Fruit fly (Drosophila melanogaster) whole organism, embryonic: ENCODE data around the gene rols.

Experiments used
- Asciz ChIP-seq: fragments of 200-800 bp; sonication (Bioruptor generic); optimal IDR thresholded peaks from 2 replicates; lab custom pipeline; 2017; ENCODE audit warnings: missing biosample characterization, mild to moderate bottlenecking, missing genetic modification characterization, missing genetic modification reagents
- Atf6 ChIP-seq: fragments of 200-800 bp; sonication (Bioruptor generic); IDR thresholded peaks from 2 replicates; pipeline ENCODE4 v1.3.6; 2022; ENCODE audit warnings: missing biosample characterization, missing genetic modification characterization
- Awh ChIP-seq: fragments of 200-800 bp; sonication (Bioruptor generic); IDR thresholded peaks from 2 replicates; pipeline ENCODE4, ENCODE4 v1.3.6; 2022; ENCODE audit warnings: missing biosample characterization, missing genetic modification characterization
- Blimp-1 ChIP-seq: fragments of 200-800 bp; sonication (Bioruptor generic); optimal IDR thresholded peaks from 3 replicates; lab custom pipeline; 2018; ENCODE audit warnings: missing biosample characterization, missing genetic modification characterization, mild to moderate bottlenecking, moderate library complexity, missing genetic modification reagents
- CG10147 ChIP-seq: fragments of 200-800 bp; sonication (Bioruptor generic); optimal IDR thresholded peaks from 2 replicates; lab custom pipeline; 2019; ENCODE audit warnings: missing biosample characterization, mild to moderate bottlenecking, missing genetic modification characterization, moderate library complexity
- CG1024 ChIP-seq: fragments of 200-800 bp; sonication (Bioruptor generic); IDR thresholded peaks from 2 replicates; pipeline ENCODE4 v1.3.6; 2022; ENCODE audit warnings: missing biosample characterization, missing genetic modification characterization
- CG10462 ChIP-seq: fragments of 200-800 bp; sonication (Bioruptor generic); optimal IDR thresholded peaks from 2 replicates; lab custom pipeline; 2016; ENCODE audit warnings: missing biosample characterization, missing genetic modification characterization
- CG12942 ChIP-seq: fragments of 200-800 bp; sonication (Bioruptor generic); optimal IDR thresholded peaks from 3 replicates; lab custom pipeline; 2016; ENCODE audit warnings: missing biosample characterization, missing genetic modification characterization
- CG13894 ChIP-seq: fragments of 200-800 bp; sonication (Bioruptor generic); optimal IDR thresholded peaks from 3 replicates; lab custom pipeline; 2018; ENCODE audit warnings: missing biosample characterization, mild to moderate bottlenecking, missing genetic modification characterization, moderate library complexity
- CG15696 ChIP-seq: fragments of 200-800 bp; sonication (Bioruptor generic); optimal IDR thresholded peaks from 2 replicates; lab custom pipeline; 2019; ENCODE audit warnings: missing biosample characterization, mild to moderate bottlenecking, missing genetic modification characterization, moderate library complexity
- CG17361 ChIP-seq: fragments of 200-800 bp; sonication (Bioruptor generic); IDR thresholded peaks from 3 replicates; pipeline ENCODE4 v1.3.6; 2022; ENCODE audit warnings: missing biosample characterization, missing genetic modification characterization
- CG17568 ChIP-seq: fragments of 200-800 bp; sonication (Bioruptor generic); optimal IDR thresholded peaks from 2 replicates; lab custom pipeline; 2018; ENCODE audit warnings: missing biosample characterization, mild to moderate bottlenecking, missing genetic modification characterization, moderate library complexity
- CG18011 ChIP-seq: fragments of 200-800 bp; sonication (Bioruptor generic); optimal IDR thresholded peaks from 2 replicates; lab custom pipeline; 2017; ENCODE audit warnings: missing biosample characterization, missing genetic modification characterization, mild to moderate bottlenecking, moderate library complexity, missing genotype
- CG2120 ChIP-seq: fragments of 200-800 bp; sonication (Bioruptor generic); optimal IDR thresholded peaks from 3 replicates; lab custom pipeline; 2016; ENCODE audit warnings: missing biosample characterization, missing genetic modification characterization
- CG2202 ChIP-seq: fragments of 200-800 bp; sonication (Bioruptor generic); optimal IDR thresholded peaks from 2 replicates; lab custom pipeline; 2018; ENCODE audit warnings: missing biosample characterization, mild to moderate bottlenecking, missing genetic modification characterization
- CG31388 ChIP-seq: fragments of 200-800 bp; sonication (Bioruptor generic); optimal IDR thresholded peaks from 2 replicates; lab custom pipeline; 2016; ENCODE audit warnings: missing biosample characterization, missing genetic modification characterization
- CG3281 ChIP-seq: fragments of 200-800 bp; sonication (Bioruptor generic); optimal IDR thresholded peaks from 3 replicates; lab custom pipeline; 2017; ENCODE audit warnings: missing biosample characterization, mild to moderate bottlenecking, missing genetic modification characterization
- CG34422 ChIP-seq: fragments of 200-800 bp; sonication (Bioruptor generic); IDR thresholded peaks from 3 replicates; pipeline ENCODE4 v1.3.6; 2022; ENCODE audit warnings: missing biosample characterization, missing genetic modification characterization
- CG5180 ChIP-seq: fragments of 200-800 bp; sonication (Bioruptor generic); optimal IDR thresholded peaks from 3 replicates; lab custom pipeline; 2017; ENCODE audit warnings: missing biosample characterization, missing genetic modification characterization, mild to moderate bottlenecking, moderate library complexity, missing genetic modification reagents
- CG6654 ChIP-seq: fragments of 200-800 bp; sonication (Bioruptor generic); optimal IDR thresholded peaks from 2 replicates; lab custom pipeline; 2017; ENCODE audit warnings: missing biosample characterization, mild to moderate bottlenecking, missing genetic modification characterization
- CG6791 ChIP-seq: fragments of 200-800 bp; sonication (Bioruptor generic); IDR thresholded peaks from 3 replicates; pipeline ENCODE4 v1.3.6; 2022; ENCODE audit warnings: missing biosample characterization, missing genetic modification characterization; ENCODE audit not compliant: partially characterized antibody
- CG7745 ChIP-seq: fragments of 200-800 bp; sonication (Bioruptor generic); optimal IDR thresholded peaks from 2 replicates; lab custom pipeline; 2018; ENCODE audit warnings: missing biosample characterization, mild to moderate bottlenecking, missing genetic modification characterization, moderate library complexity
- CG7928 ChIP-seq: fragments of 200-800 bp; sonication (Bioruptor generic); optimal IDR thresholded peaks from 2 replicates; lab custom pipeline; 2017; ENCODE audit warnings: missing biosample characterization, mild to moderate bottlenecking, missing genetic modification characterization
- CG9876 ChIP-seq: fragments of 200-800 bp; sonication (Bioruptor generic); optimal IDR thresholded peaks from 2 replicates; lab custom pipeline; 2016; ENCODE audit warnings: missing biosample characterization, missing genetic modification characterization
- Camta ChIP-seq: fragments of 200-800 bp; sonication (Bioruptor generic); optimal IDR thresholded peaks from 2 replicates; lab custom pipeline; 2016; ENCODE audit warnings: missing biosample characterization, missing genetic modification characterization
- Dad ChIP-seq: fragments of 200-800 bp; sonication (Bioruptor generic); optimal IDR thresholded peaks from 3 replicates; lab custom pipeline; 2016; ENCODE audit warnings: missing biosample characterization, missing genetic modification characterization
- Doc3 ChIP-seq: fragments of 200-800 bp; sonication (Bioruptor generic); IDR thresholded peaks from 3 replicates; pipeline ENCODE4 v1.3.6; 2022; ENCODE audit warnings: missing biosample characterization, missing genetic modification characterization; ENCODE audit not compliant: partially characterized antibody
- Ets65A ChIP-seq: fragments of 200-800 bp; sonication (Bioruptor generic); peaks from one replicate; lab custom pipeline; 2016; ENCODE audit warnings: missing biosample characterization, missing genetic modification characterization
- Fer1 ChIP-seq: fragments of 200-800 bp; sonication (Bioruptor generic); optimal IDR thresholded peaks from 2 replicates; lab custom pipeline; 2017; ENCODE audit warnings: missing biosample characterization, mild to moderate bottlenecking, missing genetic modification characterization
- HLH3B ChIP-seq: fragments of 200-800 bp; sonication (Bioruptor generic); IDR thresholded peaks from 2 replicates; pipeline ENCODE4 v1.3.6; 2022; ENCODE audit warnings: missing biosample characterization, missing genetic modification characterization
- Meics ChIP-seq: fragments of 200-800 bp; sonication (Bioruptor generic); optimal IDR thresholded peaks from 2 replicates; lab custom pipeline; 2017; ENCODE audit warnings: missing biosample characterization, mild to moderate bottlenecking, missing genetic modification characterization
- Six4 ChIP-seq: fragments of 200-800 bp; sonication (Bioruptor generic); optimal IDR thresholded peaks from 2 replicates; lab custom pipeline; 2016; ENCODE audit warnings: missing biosample characterization, missing genetic modification characterization
- Spps ChIP-seq: fragments of 200-800 bp; sonication (Bioruptor generic); optimal IDR thresholded peaks from 2 replicates; lab custom pipeline; 2018; ENCODE audit warnings: missing biosample characterization, mild to moderate bottlenecking, missing genetic modification characterization
- Tbp ChIP-seq: fragments of >200 bp; optimal IDR thresholded peaks from 2 replicates; lab custom pipeline; 2018; ENCODE audit warnings: missing biosample characterization, missing genetic modification characterization
- Vsx1 ChIP-seq: fragments of 200-800 bp; sonication (Bioruptor generic); optimal IDR thresholded peaks from 2 replicates; lab custom pipeline; 2017; ENCODE audit warnings: missing biosample characterization, mild to moderate bottlenecking, missing genetic modification characterization, missing genetic modification reagents
- Xbp1 ChIP-seq: fragments of 200-800 bp; sonication (Bioruptor generic); optimal IDR thresholded peaks from 3 replicates; lab custom pipeline; 2016; ENCODE audit warnings: missing biosample characterization, mild to moderate bottlenecking, missing genetic modification characterization
- bbx ChIP-seq: fragments of 200-800 bp; sonication (Bioruptor generic); IDR thresholded peaks from 2 replicates; pipeline ENCODE4 v1.3.6; 2022; ENCODE audit warnings: missing biosample characterization, missing genetic modification characterization; ENCODE audit not compliant: partially characterized antibody
- bigmax ChIP-seq: fragments of 200-800 bp; sonication (Bioruptor generic); optimal IDR thresholded peaks from 2 replicates; lab custom pipeline; 2018; ENCODE audit warnings: missing biosample characterization, mild to moderate bottlenecking, missing genetic modification characterization
- br ChIP-seq: fragments of >200 bp; optimal IDR thresholded peaks from 2 replicates; lab custom pipeline; 2017
- chinmo ChIP-seq: fragments of 200-800 bp; sonication (Bioruptor generic); IDR thresholded peaks from 4 replicates; pipeline ENCODE4 v1.3.6; 2022; ENCODE audit warnings: missing biosample characterization, missing genetic modification characterization; ENCODE audit not compliant: partially characterized antibody
- ci ChIP-seq: fragments of 200-800 bp; sonication (Bioruptor generic); IDR thresholded peaks from 3 replicates; pipeline ENCODE4 v1.3.6; 2022; ENCODE audit warnings: missing biosample characterization, missing genetic modification characterization
- dmrt11E ChIP-seq: fragments of 200-800 bp; sonication (Bioruptor generic); optimal IDR thresholded peaks from 3 replicates; lab custom pipeline; 2018; ENCODE audit warnings: missing biosample characterization, mild to moderate bottlenecking, missing genetic modification characterization, moderate library complexity
- fd64A ChIP-seq: fragments of 200-800 bp; sonication (Bioruptor generic); optimal IDR thresholded peaks from 3 replicates; lab custom pipeline; 2018; ENCODE audit warnings: missing biosample characterization, mild to moderate bottlenecking, missing genetic modification characterization
- gcm2 ChIP-seq: fragments of 200-800 bp; sonication (Bioruptor generic); optimal IDR thresholded peaks from 2 replicates; lab custom pipeline; 2016; ENCODE audit warnings: missing biosample characterization, missing genetic modification characterization
- hth ChIP-seq: fragments of >200 bp; optimal IDR thresholded peaks from 2 replicates; lab custom pipeline; 2017; ENCODE audit warnings: inconsistent platforms
- jigr1 ChIP-seq: fragments of 200-800 bp; sonication (Bioruptor generic); IDR thresholded peaks from 3 replicates; pipeline ENCODE4 v1.3.6; 2022; ENCODE audit warnings: missing biosample characterization, missing genetic modification characterization
- lilli ChIP-seq: fragments of 200-800 bp; sonication (Bioruptor generic); optimal IDR thresholded peaks from 3 replicates; lab custom pipeline; 2016; ENCODE audit warnings: missing biosample characterization, missing genetic modification characterization
- rib ChIP-seq: fragments of 200-800 bp; sonication (Bioruptor generic); IDR thresholded peaks from 2 replicates; pipeline ENCODE4 v1.3.6; 2022; ENCODE audit warnings: missing biosample characterization, missing genetic modification characterization
- sens ChIP-seq: fragments of 200-800 bp; sonication (Bioruptor generic); peaks from one replicate; lab custom pipeline; 2016; ENCODE audit warnings: missing biosample characterization, missing genetic modification characterization
- sr ChIP-seq: fragments of 200-800 bp; sonication (Bioruptor generic); IDR thresholded peaks from 3 replicates; pipeline ENCODE4 v1.3.6; 2022; ENCODE audit warnings: missing biosample characterization, missing genetic modification characterization
- tll ChIP-seq, 2 experiments: fragments of 200-800 bp in 1 of 2; fragments of >200 bp in 1 of 2; sonication (Bioruptor generic) in 1 of 2; optimal IDR thresholded peaks; 2 replicates each; lab custom pipeline; 2017 to 2019; ENCODE audit warnings: missing biosample characterization in 2 of 2, missing genetic modification characterization in 2 of 2, mild to moderate bottlenecking in 1 of 2, moderate library complexity in 1 of 2
- yki ChIP-seq: fragments of >200 bp; optimal IDR thresholded peaks from 3 replicates; lab custom pipeline; 2018

rols gene

dm6 chr3L:12066699-12067287 lies 2.1 kb upstream of the rols start (continued):
- TF ChIP-seq CG6654 (GFP tag; lab: Kevin White, UChicago) (no peak), bigmax (GFP tag; lab: Kevin White, UChicago) (no peak), dmrt11E (tag; lab: Kevin White, UChicago) (no peak), ci (peak; percentile 33), tll (GFP tag; optimal IDR thresholded peaks at IDR 0.05; lab: Kevin White, UChicago) (no peak), Blimp-1 (GFP tag; lab: Kevin White, UChicago) (no peak), sr (GFP tag; lab: Robert Waterston, UW) (no peak), CG10462 (no peak), jigr1 (GFP tag; lab: Robert Waterston, UW) (no peak), Doc3 (GFP tag; lab: Robert Waterston, UW) (no peak), CG10147 (no peak), Fer1 (no peak), gcm2 (no peak), fd64A (GFP tag; lab: Kevin White, UChicago) (no peak), yki (lab: Kevin White, UChicago) (no peak), hth (no peak), CG9876 (GFP tag; lab: Kevin White, UChicago) (no peak), CG13894 (no peak), Camta (GFP tag; lab: Kevin White, UChicago) (no peak), Tbp (GFP tag; lab: Kevin White, UChicago) (no peak), Asciz (no peak), HLH3B (GFP tag; lab: Robert Waterston, UW) (no peak), CG18011 (GFP tag; lab: Kevin White, UChicago) (no peak), CG7745 (tag; lab: Kevin White, UChicago) (no peak), CG6791 (GFP tag; lab: Robert Waterston, UW) (no peak), Dad (GFP tag; lab: Kevin White, UChicago) (no peak), Ets65A (no peak), Meics (GFP tag; lab: Kevin White, UChicago) (no peak), CG2202 (tag; lab: Kevin White, UChicago) (no peak), rib (GFP tag; lab: Robert Waterston, UW) (no peak), CG1024 (GFP tag; lab: Robert Waterston, UW) (no peak), CG3281 (no peak), bbx (GFP tag; lab: Robert Waterston, UW) (no peak), CG17361 (GFP tag; lab: Robert Waterston, UW) (no peak), CG12942 (GFP tag; lab: Kevin White, UChicago) (no peak), sens (GFP tag; lab: Kevin White, UChicago) (no peak), CG15696 (no peak), br (lab: Kevin White, UChicago) (no peak), chinmo (GFP tag; lab: Robert Waterston, UW) (no peak), Vsx1 (peak; percentile 1), lilli (GFP tag; lab: Kevin White, UChicago) (no peak), CG34422 (GFP tag; lab: Robert Waterston, UW) (no peak), CG17568 (no peak), Atf6 (GFP tag; lab: Robert Waterston, UW) (no peak), CG2120 (GFP tag; lab: Kevin White, UChicago) (no peak), Spps (tag; lab: Kevin White, UChicago) (no peak), CG31388 (GFP tag; lab: Kevin White, UChicago) (no peak), Six4 (GFP tag; lab: Kevin White, UChicago) (no peak), Xbp1 (GFP tag; lab: Kevin White, UChicago) (no peak), Awh (GFP tag; lab: Robert Waterston, UW) (no peak), CG5180 (GFP tag; lab: Kevin White, UChicago) (no peak), CG7928 (GFP tag; lab: Kevin White, UChicago) (no peak)
